Fruit fly (Drosophila melanogaster) whole organism, wandering third instar larva: ENCODE results near the gene CG15531.

Experiments used
- Abd-B ChIP-seq: fragments of >200 bp; optimal IDR thresholded peaks from 2 replicates; lab custom pipeline; 2017; ENCODE audit warnings: missing biosample characterization, missing genetic modification characterization
- CG32264 ChIP-seq: fragments of 200-800 bp; sonication (Bioruptor generic); optimal IDR thresholded peaks from 2 replicates; lab custom pipeline; 2016; ENCODE audit warnings: missing biosample characterization, missing genetic modification characterization
- CG9705 ChIP-seq: fragments of 200-800 bp; sonication (Bioruptor generic); optimal IDR thresholded peaks from 2 replicates; lab custom pipeline; 2018; ENCODE audit warnings: missing biosample characterization, mild to moderate bottlenecking, missing genetic modification characterization
- CrebA ChIP-seq: fragments of 200-800 bp; sonication (Bioruptor generic); optimal IDR thresholded peaks from 2 replicates; lab custom pipeline; 2016; ENCODE audit warnings: missing biosample characterization, mild to moderate bottlenecking, missing genetic modification characterization, borderline replicate concordance
- Dfd ChIP-seq: fragments of >200 bp; optimal IDR thresholded peaks from 2 replicates; lab custom pipeline; 2017; ENCODE audit warnings: missing biosample characterization, missing genetic modification characterization
- Dif ChIP-seq: fragments of 200-275, 200-300 bp; sonication (Bioruptor generic); optimal IDR thresholded peaks from 2 replicates; lab custom pipeline; 2018; ENCODE audit warnings: missing biosample characterization, missing genetic modification characterization; ENCODE audit not compliant: partially characterized antibody
- GATAd ChIP-seq: sonication (Bioruptor generic); optimal IDR thresholded peaks from 2 replicates; lab custom pipeline; 2016; ENCODE audit warnings: missing biosample characterization, missing genetic modification characterization
- HLH106 ChIP-seq: fragments of 200-800 bp; optimal IDR thresholded peaks from 3 replicates; lab custom pipeline; 2019; ENCODE audit warnings: missing biosample characterization, mild to moderate bottlenecking, missing genetic modification characterization, moderate library complexity
- Hnf4 ChIP-seq: fragments of 200-800 bp; sonication (Bioruptor generic); optimal IDR thresholded peaks from 2 replicates; lab custom pipeline; 2016; ENCODE audit warnings: missing biosample characterization, mild to moderate bottlenecking, missing genetic modification characterization
- Hr78 ChIP-seq: fragments of >200 bp; optimal IDR thresholded peaks from 2 replicates; lab custom pipeline; 2017; ENCODE audit warnings: missing biosample characterization, missing genetic modification characterization
- Hr83 ChIP-seq: fragments of 200-300 bp; sonication (Bioruptor generic); optimal IDR thresholded peaks from 2 replicates; lab custom pipeline; 2016; ENCODE audit warnings: missing biosample characterization, mild to moderate bottlenecking, missing genetic modification characterization, moderate library complexity; ENCODE audit not compliant: poor library complexity, severe bottlenecking
- Jra ChIP-seq: sonication (Bioruptor generic); optimal IDR thresholded peaks from 2 replicates; lab custom pipeline; 2016; ENCODE audit warnings: missing biosample characterization, missing genetic modification characterization
- Mio ChIP-seq: sonication (Bioruptor generic); optimal IDR thresholded peaks from 2 replicates; lab custom pipeline; 2016; ENCODE audit warnings: missing biosample characterization, missing genetic modification characterization
- Myc ChIP-seq: fragments of >200 bp; optimal IDR thresholded peaks from 2 replicates; lab custom pipeline; 2017
- N ChIP-seq: fragments of >200 bp; optimal IDR thresholded peaks from 2 replicates; lab custom pipeline; 2018; ENCODE audit warnings: missing biosample characterization, missing external identifiers, missing genetic modification characterization
- OdsH ChIP-seq: fragments of 200-800 bp; sonication (Bioruptor generic); optimal IDR thresholded peaks from 2 replicates; lab custom pipeline; 2016; ENCODE audit warnings: missing biosample characterization, mild to moderate bottlenecking, missing genetic modification characterization
- Rel ChIP-seq, 2 experiments: fragments of 200-800 bp; sonication (Bioruptor generic) in 1 of 2; optimal IDR thresholded peaks; 2 replicates in 1 of 2; 3 replicates in 1 of 2; lab custom pipeline; 2016 to 2019; ENCODE audit warnings: mild to moderate bottlenecking in 2 of 2, missing biosample characterization in 2 of 2, missing genetic modification characterization in 2 of 2, moderate library complexity in 1 of 2
- Sp1 ChIP-seq: fragments of 200-800 bp; sonication (Bioruptor generic); optimal IDR thresholded peaks from 3 replicates; lab custom pipeline; 2019; ENCODE audit warnings: missing biosample characterization, mild to moderate bottlenecking, missing genetic modification characterization, moderate library complexity
- Vsx2 ChIP-seq: fragments of 200-300, 225-300 bp; sonication (Bioruptor generic); optimal IDR thresholded peaks from 2 replicates; lab custom pipeline; 2018; ENCODE audit warnings: missing biosample characterization, missing genetic modification characterization; ENCODE audit not compliant: partially characterized antibody
- br ChIP-seq: fragments of 200-800 bp; sonication (Bioruptor generic); optimal IDR thresholded peaks from 2 replicates; lab custom pipeline; 2016; ENCODE audit warnings: missing biosample characterization, missing genetic modification characterization
- brk ChIP-seq: fragments of 200-800 bp; sonication (Bioruptor generic); optimal IDR thresholded peaks from 2 replicates; lab custom pipeline; 2016; ENCODE audit warnings: missing biosample characterization, mild to moderate bottlenecking, missing genetic modification characterization
- dl ChIP-seq, 2 experiments: fragments of 175-275, 200-275 bp in 1 of 2; fragments of 200-275 bp in 1 of 2; sonication (Bioruptor generic); optimal IDR thresholded peaks; lab custom pipeline; 2018; ENCODE audit warnings: mild to moderate bottlenecking in 2 of 2, missing biosample characterization in 2 of 2, missing genetic modification characterization in 2 of 2, moderate library complexity in 2 of 2; ENCODE audit not compliant: partially characterized antibody in 2 of 2, insufficient read depth in 1 of 2
- dmrt93B ChIP-seq: fragments of 200-800 bp; sonication (Bioruptor generic); optimal IDR thresholded peaks from 2 replicates; lab custom pipeline; 2018; ENCODE audit warnings: missing biosample characterization, mild to moderate bottlenecking, missing genetic modification characterization
- dsf ChIP-seq: sonication (Bioruptor generic); optimal IDR thresholded peaks from 2 replicates; lab custom pipeline; 2016; ENCODE audit warnings: missing biosample characterization, missing genetic modification characterization, borderline replicate concordance
- ey ChIP-seq: fragments of 200-800 bp; sonication (Bioruptor generic); optimal IDR thresholded peaks from 2 replicates; lab custom pipeline; 2016; ENCODE audit warnings: missing biosample characterization, missing genetic modification characterization
- foxo ChIP-seq, 2 experiments: fragments of 200-800 bp; sonication (Bioruptor generic); optimal IDR thresholded peaks; 2 replicates in 1 of 2; 3 replicates in 1 of 2; lab custom pipeline; 2016 to 2017; ENCODE audit warnings: missing biosample characterization in 2 of 2, missing genetic modification characterization in 2 of 2
- fru ChIP-seq: fragments of 200-800 bp; sonication (Bioruptor generic); optimal IDR thresholded peaks from 3 replicates; lab custom pipeline; 2016; ENCODE audit warnings: missing biosample characterization, mild to moderate bottlenecking, missing genetic modification characterization
- h ChIP-seq: fragments of 200-800 bp; sonication (Bioruptor generic); optimal IDR thresholded peaks from 3 replicates; lab custom pipeline; 2016; ENCODE audit warnings: missing biosample characterization, mild to moderate bottlenecking, missing genetic modification characterization
- jim ChIP-seq: fragments of 175-275, 200-325 bp; sonication (Bioruptor generic); optimal IDR thresholded peaks from 2 replicates; lab custom pipeline; 2016; ENCODE audit warnings: missing biosample characterization, mild to moderate bottlenecking, missing genetic modification characterization
- lola ChIP-seq: fragments of >200 bp; optimal IDR thresholded peaks from 2 replicates; lab custom pipeline; 2017; ENCODE audit warnings: missing biosample characterization, missing genetic modification characterization
- pan ChIP-seq: fragments of >200 bp; optimal IDR thresholded peaks from 2 replicates; lab custom pipeline; 2017
- psq ChIP-seq: fragments of 200-800 bp; sonication (Bioruptor generic); optimal IDR thresholded peaks from 3 replicates; lab custom pipeline; 2017; ENCODE audit warnings: missing biosample characterization, mild to moderate bottlenecking, missing genetic modification characterization, moderate library complexity
- rgr ChIP-seq: fragments of 200-800 bp; sonication (Bioruptor generic); optimal IDR thresholded peaks from 3 replicates; lab custom pipeline; 2016; ENCODE audit warnings: missing biosample characterization, mild to moderate bottlenecking, missing genetic modification characterization
- sage ChIP-seq: fragments of 200-800 bp; sonication (Bioruptor generic); optimal IDR thresholded peaks from 2 replicates; lab custom pipeline; 2016; ENCODE audit warnings: missing biosample characterization, mild to moderate bottlenecking, missing genetic modification characterization
- sv ChIP-seq: fragments of 200-800 bp; sonication (Bioruptor generic); optimal IDR thresholded peaks from 3 replicates; lab custom pipeline; 2016; ENCODE audit warnings: missing biosample characterization, missing genetic modification characterization
- tai ChIP-seq: sonication (Bioruptor generic); optimal IDR thresholded peaks from 2 replicates; lab custom pipeline; 2016; ENCODE audit warnings: missing biosample characterization, missing genetic modification characterization
- usp ChIP-seq: fragments of >200 bp; optimal IDR thresholded peaks from 2 replicates; lab custom pipeline; 2017; ENCODE audit warnings: missing biosample characterization, missing genetic modification characterization
- woc ChIP-seq: sonication (Bioruptor generic); optimal IDR thresholded peaks from 2 replicates; lab custom pipeline; 2016; ENCODE audit warnings: missing biosample characterization, mild to moderate bottlenecking, missing genetic modification characterization

The CG15531 gene

DNA sequence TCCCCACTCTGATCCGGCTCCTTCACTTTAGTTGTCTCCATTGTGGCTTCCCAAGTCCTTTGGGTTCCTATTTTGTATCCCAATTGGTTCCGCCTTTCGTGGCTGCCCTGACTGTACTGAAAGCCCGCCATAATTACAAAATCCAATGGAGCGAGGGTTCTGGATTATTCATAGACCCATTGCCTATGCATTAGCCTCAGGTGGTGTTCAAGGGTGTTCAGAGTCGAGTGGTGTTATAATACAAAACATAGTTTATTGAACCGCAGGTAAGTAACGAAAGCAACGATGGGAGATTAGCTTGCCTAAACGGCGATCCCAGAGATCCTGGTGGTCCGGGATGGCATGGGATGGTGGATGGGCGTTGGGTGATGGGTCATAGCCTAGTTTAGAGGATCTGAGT lies at the start of gene CG15531:
TSS of gene CG15531 (minus strand) at position 101 of the 400 bp plus-strand sequence.
- TF ChIP-seq usp = no peak
- no peak for TF ChIP-seq N
- TF ChIP-seq Vsx2 = no peak
- no peak for TF ChIP-seq Sp1 (GFP tag; lab: Kevin White, UChicago)
- no peak for TF ChIP-seq Dif
- no peak for TF ChIP-seq Abd-B (GFP tag; lab: Kevin White, UChicago)
- TF ChIP-seq lola = no peak
- TF ChIP-seq tai = no peak
- TF ChIP-seq Rel (GFP tag; optimal IDR thresholded peaks at IDR 0.05; lab: Kevin White, UChicago) = no peak
- TF ChIP-seq Rel (tag; optimal IDR thresholded peaks at IDR 0.05; lab: Kevin White, UChicago) = no peak
- no peak for TF ChIP-seq Jra (GFP tag; lab: Kevin White, UChicago)
- TF ChIP-seq sv (GFP tag; lab: Kevin White, UChicago) = no peak
- TF ChIP-seq, all 38 proteins: peak for 0

DNA sequence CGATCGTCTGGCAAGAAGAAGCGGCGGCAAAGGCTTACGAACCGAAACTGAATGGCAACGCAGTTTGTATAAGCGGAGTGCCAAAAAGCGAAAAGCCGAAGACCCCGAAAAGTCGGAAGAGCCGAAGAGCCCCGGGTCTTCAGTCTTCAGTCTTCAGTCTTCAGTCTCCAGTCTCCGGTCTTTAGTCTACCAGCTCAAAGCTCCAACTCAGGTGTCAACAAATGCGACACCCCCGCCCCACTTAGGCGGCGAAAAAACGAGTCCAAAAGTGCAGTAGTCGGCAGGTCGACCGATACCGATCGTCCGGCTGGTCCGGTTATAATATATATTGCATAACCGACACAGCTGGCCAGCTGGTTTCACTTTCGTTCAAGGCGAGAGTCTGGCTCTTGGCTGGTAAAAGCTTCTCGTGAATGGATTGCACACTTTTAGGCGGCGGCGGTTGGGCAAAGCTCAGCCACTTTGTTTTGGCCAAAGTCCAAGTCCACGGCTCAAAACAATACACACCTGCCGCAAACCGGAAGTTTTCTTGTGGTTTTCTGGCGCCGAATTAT lies 47.3 kb upstream of the CG15531 start, which contains the start of gene CG9737:
TSS of gene CG9737 (minus strand) at position 51 of the 554 bp plus-strand sequence.
- TF ChIP-seq brk = no peak
- no peak for TF ChIP-seq fru
- TF ChIP-seq N = no peak
- TF ChIP-seq sv (GFP tag; lab: Kevin White, UChicago) = no peak
- TF ChIP-seq lola = no peak
- no peak for TF ChIP-seq Vsx2
- TF ChIP-seq br (GFP tag; lab: Kevin White, UChicago) = no peak
- TF ChIP-seq Abd-B (GFP tag; lab: Kevin White, UChicago) = no peak
- no peak for TF ChIP-seq pan (lab: Kevin White, UChicago)
- TF ChIP-seq Hr83 (GFP tag; lab: Kevin White, UChicago) = no peak
- TF ChIP-seq Sp1 (GFP tag; lab: Kevin White, UChicago) = peak; percentile 53
- no peak for TF ChIP-seq dl (GFP tag; optimal IDR thresholded peaks at IDR 0.05; lab: Kevin White, UChicago; ENCODE audit: insufficient read depth in 1 of 2, partially characterized antibody in 2 of 2)
- TF ChIP-seq Rel (GFP tag; optimal IDR thresholded peaks at IDR 0.05; lab: Kevin White, UChicago) = no peak
- peak; percentile 36 for TF ChIP-seq Rel (tag; optimal IDR thresholded peaks at IDR 0.05; lab: Kevin White, UChicago)
- no peak for TF ChIP-seq Dfd (GFP tag; lab: Kevin White, UChicago)
- peak; percentile 3 for TF ChIP-seq HLH106 (tag; lab: Kevin White, UChicago)
- no peak for TF ChIP-seq ey (GFP tag; lab: Kevin White, UChicago)
- TF ChIP-seq tai = no peak
- no peak for TF ChIP-seq Hr78 (GFP tag; lab: Kevin White, UChicago)
- TF ChIP-seq usp = no peak
- TF ChIP-seq CG32264 (GFP tag; lab: Kevin White, UChicago) = no peak
- TF ChIP-seq CG9705 (GFP tag; lab: Kevin White, UChicago) = no peak
- no peak for TF ChIP-seq woc (GFP tag; lab: Kevin White, UChicago)
- no peak for TF ChIP-seq dsf
- no peak for TF ChIP-seq rgr (GFP tag; lab: Kevin White, UChicago)
- peak; percentile 36 for TF ChIP-seq Myc (lab: Kevin White, UChicago)
- TF ChIP-seq CrebA = no peak
- no peak for TF ChIP-seq psq (GFP tag; lab: Kevin White, UChicago)
- no peak for TF ChIP-seq h (GFP tag; lab: Kevin White, UChicago)
- TF ChIP-seq OdsH (GFP tag; lab: Kevin White, UChicago) = no peak
- no peak for TF ChIP-seq foxo (GFP tag; optimal IDR thresholded peaks at IDR 0.05; lab: Kevin White, UChicago)
- TF ChIP-seq Jra (GFP tag; lab: Kevin White, UChicago) = no peak
- no peak for TF ChIP-seq sage
- TF ChIP-seq GATAd (GFP tag; lab: Kevin White, UChicago) = no peak
- TF ChIP-seq Hnf4 (GFP tag; lab: Kevin White, UChicago) = peak; percentile 96
- TF ChIP-seq dmrt93B (GFP tag; lab: Kevin White, UChicago) = no peak
- TF ChIP-seq Dif = peak; percentile 9
- TF ChIP-seq jim = no peak
- no peak for TF ChIP-seq Mio (GFP tag; lab: Kevin White, UChicago)

DNA sequence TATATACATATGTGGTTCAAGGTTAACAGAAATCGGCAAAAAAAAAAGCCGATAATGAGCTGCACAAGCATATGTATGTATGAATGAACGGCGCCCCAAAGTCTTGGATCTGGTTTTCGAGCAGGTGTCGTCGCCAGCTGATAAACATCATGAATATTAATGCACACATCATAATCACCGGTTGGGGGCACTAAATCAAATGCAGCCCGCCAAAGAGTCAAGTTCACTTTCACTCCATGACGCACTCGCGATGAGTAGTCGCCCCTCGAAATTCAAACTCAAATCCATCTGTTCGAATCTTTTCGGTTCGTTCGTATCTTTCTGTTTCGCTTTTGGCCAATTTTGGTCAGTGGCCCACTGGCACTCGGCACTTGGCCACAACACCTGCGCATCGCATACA lies 44.2 kb upstream of the CG15531 start:
- TF ChIP-seq Mio (GFP tag; lab: Kevin White, UChicago) (no peak), br (GFP tag; lab: Kevin White, UChicago) (no peak), Sp1 (GFP tag; lab: Kevin White, UChicago) (no peak), CG9705 (GFP tag; lab: Kevin White, UChicago) (no peak), jim (no peak)
- TF ChIP-seq, all 38 proteins: peak for 0
